Worm (Caenorhabditis elegans) whole organism, L4 larva: Measurements from ENCODE around the gene F39F10.5.

ENCODE experiments used
- F10B5.3 ChIP-seq: sonication (generic microtip); optimal IDR thresholded peaks from 2 replicates; lab custom pipeline; 2016; ENCODE audit warnings: mild to moderate bottlenecking, missing genetic modification characterization, missing compliant biosample characterization
- F44E2.7 ChIP-seq: fragments of 200-800 bp; sonication (Bioruptor generic); IDR thresholded peaks from 2 replicates; pipeline ENCODE4 v2.1.2; 2022; ENCODE audit warnings: missing genetic modification characterization, missing compliant biosample characterization
- F49E8.2 ChIP-seq: sonication (generic microtip); optimal IDR thresholded peaks from 2 replicates; lab custom pipeline; 2016; ENCODE audit warnings: missing compliant biosample characterization, mild to moderate bottlenecking, missing genetic modification characterization, borderline replicate concordance
- R02D3.7 ChIP-seq: fragments of 150-350 bp; sonication (generic microtip); optimal IDR thresholded peaks from 3 replicates; lab custom pipeline; 2014; ENCODE audit warnings: missing biosample characterization, missing genetic modification characterization
- Y48G9A.11 ChIP-seq: fragments of 200-800 bp; sonication (Bioruptor generic); IDR thresholded peaks from 2 replicates; pipeline ENCODE4 v1.3.6; 2022; ENCODE audit warnings: missing genetic modification reagents, missing genetic modification characterization, missing compliant biosample characterization
- ZK337.2 ChIP-seq: fragments of 200-800 bp; sonication (Bioruptor generic); IDR thresholded peaks from 2 replicates; pipeline ENCODE4 v1.3.6; 2022; ENCODE audit warnings: missing genetic modification reagents, missing genetic modification characterization, missing compliant biosample characterization
- aha-1 ChIP-seq: fragments of 150-350 bp; peaks from one replicate; lab custom pipeline; 2014; ENCODE audit warnings: missing biosample characterization, missing genetic modification characterization
- ama-1 ChIP-seq: fragments of 150-350 bp; optimal IDR thresholded peaks from 2 replicates; lab custom pipeline; 2014; ENCODE audit warnings: inconsistent platforms, mixed read lengths
- ceh-20 ChIP-seq: fragments of 200-800 bp; sonication (Bioruptor generic); IDR thresholded peaks from 2 replicates; pipeline ENCODE4 v1.3.6; 2022; ENCODE audit warnings: missing genetic modification reagents, missing genetic modification characterization, missing compliant biosample characterization
- ceh-62 ChIP-seq: sonication (generic microtip); optimal IDR thresholded peaks from 2 replicates; lab custom pipeline; 2017; ENCODE audit warnings: missing biosample characterization, missing genetic modification characterization
- ceh-82 ChIP-seq: sonication (generic microtip); optimal IDR thresholded peaks from 2 replicates; lab custom pipeline; 2017; ENCODE audit warnings: missing biosample characterization, missing genetic modification characterization
- ces-1 ChIP-seq: fragments of 150-350 bp; sonication (generic microtip); optimal IDR thresholded peaks from 4 replicates; lab custom pipeline; 2014; ENCODE audit warnings: missing biosample characterization, missing genetic modification reagents, missing genetic modification characterization
- daf-16 ChIP-seq, 3 experiments: sonication (generic microtip); optimal IDR thresholded peaks; 2 replicates each; lab custom pipeline; 2016 to 2017; ENCODE audit warnings: missing genetic modification characterization in 3 of 3, missing genetic modification reagents in 3 of 3, mild to moderate bottlenecking in 2 of 3, missing compliant biosample characterization in 2 of 3, missing biosample characterization in 1 of 3, moderate library complexity in 1 of 3
- daf-19 ChIP-seq: fragments of 200-800 bp; sonication (Bioruptor generic); conservative IDR thresholded peaks from 2 replicates; pipeline ENCODE4 v1.3.6; 2022; ENCODE audit warnings: missing genetic modification characterization, missing compliant biosample characterization
- dmd-9 ChIP-seq: fragments of 200-800 bp; sonication (Bioruptor generic); IDR thresholded peaks from 2 replicates; pipeline ENCODE4 v1.3.6; 2022; ENCODE audit warnings: missing genetic modification reagents, missing genetic modification characterization, missing compliant biosample characterization
- dve-1 ChIP-seq: sonication (generic microtip); optimal IDR thresholded peaks from 2 replicates; lab custom pipeline; 2017; ENCODE audit warnings: antibody characterized with exemption, mild to moderate bottlenecking, missing genetic modification characterization, missing compliant biosample characterization; ENCODE audit not compliant: insufficient read depth
- egl-43 ChIP-seq: fragments of 200-800 bp; sonication (Bioruptor generic); IDR thresholded peaks from 2 replicates; pipeline ENCODE4 v1.3.6; 2022; ENCODE audit warnings: missing genetic modification reagents, missing genetic modification characterization, missing compliant biosample characterization
- fkh-10 ChIP-seq: fragments of 150-350 bp; optimal IDR thresholded peaks from 2 replicates; lab custom pipeline; 2014; ENCODE audit warnings: missing biosample characterization, missing genetic modification reagents, missing genetic modification characterization
- gei-8 ChIP-seq: fragments of 200-800 bp; sonication (Bioruptor generic); optimal IDR thresholded peaks from 2 replicates; lab custom pipeline; 2018; ENCODE audit warnings: mild to moderate bottlenecking, missing genetic modification characterization, missing compliant biosample characterization
- hif-1 ChIP-seq, 2 experiments: sonication (generic microtip); optimal IDR thresholded peaks; 2 replicates each; lab custom pipeline; 2016 to 2017; ENCODE audit warnings: missing compliant biosample characterization in 2 of 2, missing genetic modification characterization in 2 of 2, missing genetic modification reagents in 2 of 2, missing genotype in 2 of 2, mild to moderate bottlenecking in 1 of 2
- hlh-30 ChIP-seq: sonication (generic microtip); optimal IDR thresholded peaks from 2 replicates; lab custom pipeline; 2017; ENCODE audit warnings: antibody characterized with exemption, mild to moderate bottlenecking, missing genetic modification characterization, missing compliant biosample characterization; ENCODE audit not compliant: insufficient read depth
- hmg-1.1 ChIP-seq: fragments of 200-800 bp; sonication (Bioruptor generic); IDR thresholded peaks from 2 replicates; pipeline ENCODE4 v1.3.6; 2022; ENCODE audit warnings: missing genetic modification reagents, missing genetic modification characterization, missing compliant biosample characterization
- lin-1 ChIP-seq: fragments of 200-800 bp; sonication (Bioruptor generic); IDR thresholded peaks from 2 replicates; pipeline ENCODE4 v1.3.6; 2022; ENCODE audit warnings: missing genetic modification reagents, missing genetic modification characterization, missing compliant biosample characterization
- lin-13 ChIP-seq: fragments of 150-350 bp; optimal IDR thresholded peaks from 2 replicates; lab custom pipeline; 2014; ENCODE audit warnings: missing biosample characterization, missing genetic modification reagents, missing genetic modification characterization
- lin-29 ChIP-seq: fragments of 200-800 bp; sonication (Bioruptor generic); IDR thresholded peaks from 2 replicates; pipeline ENCODE4 v1.3.6; 2022; ENCODE audit warnings: missing genetic modification reagents, missing genetic modification characterization, missing compliant biosample characterization
- lin-39 ChIP-seq: fragments of 150-350 bp; optimal IDR thresholded peaks from 2 replicates; lab custom pipeline; 2014; ENCODE audit warnings: missing biosample characterization, missing genetic modification reagents, missing genetic modification characterization
- mdt-29 ChIP-seq: fragments of 200-800 bp; sonication (Bioruptor generic); IDR thresholded peaks from 2 replicates; pipeline ENCODE4 v1.3.6; 2022; ENCODE audit warnings: missing genetic modification reagents, missing genetic modification characterization, missing compliant biosample characterization
- nhr-10 ChIP-seq: fragments of 150-350 bp; optimal IDR thresholded peaks from 2 replicates; lab custom pipeline; 2014; ENCODE audit warnings: missing biosample characterization, missing genetic modification characterization
- nhr-11 ChIP-seq: fragments of 150-350 bp; optimal IDR thresholded peaks from 2 replicates; lab custom pipeline; 2014; ENCODE audit warnings: missing biosample characterization, missing genetic modification characterization
- nhr-25 ChIP-seq: sonication (generic microtip); optimal IDR thresholded peaks from 2 replicates; lab custom pipeline; 2017; ENCODE audit warnings: missing genetic modification characterization, mild to moderate bottlenecking, missing compliant biosample characterization, antibody characterized with exemption, moderate library complexity, borderline replicate concordance; ENCODE audit not compliant: insufficient read depth
- nhr-48 ChIP-seq: sonication (generic microtip); optimal IDR thresholded peaks from 2 replicates; lab custom pipeline; 2016; ENCODE audit warnings: mild to moderate bottlenecking, missing genetic modification characterization, missing compliant biosample characterization
- nhr-6 ChIP-seq: fragments of 150-350 bp; optimal IDR thresholded peaks from 2 replicates; lab custom pipeline; 2014; ENCODE audit warnings: missing biosample characterization, missing genetic modification characterization
- nhr-76 ChIP-seq: fragments of 150-350 bp; optimal IDR thresholded peaks from 2 replicates; lab custom pipeline; 2014; ENCODE audit warnings: missing biosample characterization, missing genetic modification characterization
- nhr-77 ChIP-seq: fragments of 150-350 bp; optimal IDR thresholded peaks from 2 replicates; lab custom pipeline; 2014; ENCODE audit warnings: missing biosample characterization, missing genetic modification characterization
- pha-4 ChIP-seq, 2 experiments: fragments of 150-350 bp in 1 of 2; fragments of 200-800 bp in 1 of 2; sonication (Bioruptor generic) in 1 of 2; IDR thresholded peaks in 1 of 2; optimal IDR thresholded peaks in 1 of 2; 2 replicates each; pipeline versions ENCODE4 v1.3.6 to Lab custom; 2014 to 2022; ENCODE audit warnings: missing genetic modification characterization in 2 of 2, missing genetic modification reagents in 2 of 2, missing biosample characterization in 1 of 2, missing compliant biosample characterization in 1 of 2
- php-3 ChIP-seq: fragments of 200-800 bp; sonication (Bioruptor generic); IDR thresholded peaks from 2 replicates; pipeline ENCODE4 v1.3.6; 2022; ENCODE audit warnings: missing genetic modification reagents, missing genetic modification characterization, missing compliant biosample characterization
- pqm-1 ChIP-seq: sonication (generic microtip); optimal IDR thresholded peaks from 2 replicates; lab custom pipeline; 2017; ENCODE audit warnings: missing biosample characterization, missing genetic modification characterization
- rbr-2 ChIP-seq: sonication (generic microtip); optimal IDR thresholded peaks from 2 replicates; lab custom pipeline; 2016; ENCODE audit warnings: missing genotype, missing genetic modification characterization, missing compliant biosample characterization
- saeg-2 ChIP-seq: fragments of 200-800 bp; sonication (Bioruptor generic); IDR thresholded peaks from 2 replicates; pipeline ENCODE4 v1.3.6; 2022; ENCODE audit warnings: missing genetic modification reagents, missing genetic modification characterization, missing compliant biosample characterization
- sdz-12 ChIP-seq: fragments of 200-800 bp; sonication (Bioruptor generic); optimal IDR thresholded peaks from 2 replicates; lab custom pipeline; 2018; ENCODE audit warnings: mild to moderate bottlenecking, missing genetic modification characterization, missing compliant biosample characterization
- set-16 ChIP-seq: fragments of 200-800 bp; sonication (Bioruptor generic); IDR thresholded peaks from 2 replicates; pipeline ENCODE4 v1.3.6; 2022; ENCODE audit warnings: missing genetic modification reagents, missing genetic modification characterization, missing compliant biosample characterization
- tag-97 ChIP-seq: fragments of 200-800 bp; sonication (Bioruptor generic); IDR thresholded peaks from 2 replicates; pipeline ENCODE4 v1.3.6; 2022; ENCODE audit warnings: missing genetic modification characterization, missing compliant biosample characterization
- unc-130 ChIP-seq: sonication (generic microtip); optimal IDR thresholded peaks from 2 replicates; lab custom pipeline; 2016; ENCODE audit warnings: missing genetic modification reagents, missing genetic modification characterization, missing compliant biosample characterization
- unc-39 ChIP-seq: sonication (generic microtip); optimal IDR thresholded peaks from 2 replicates; lab custom pipeline; 2017; ENCODE audit warnings: missing biosample characterization, missing genetic modification characterization
- vab-7 ChIP-seq: fragments of 200-800 bp; sonication (Bioruptor generic); IDR thresholded peaks from 2 replicates; pipeline ENCODE4 v1.3.6; 2022; ENCODE audit warnings: missing genetic modification reagents, missing genetic modification characterization, missing compliant biosample characterization
- zip-11 ChIP-seq: fragments of 200-800 bp; sonication (Bioruptor generic); IDR thresholded peaks from 2 replicates; pipeline ENCODE4 v1.3.6; 2022; ENCODE audit warnings: missing genetic modification characterization, missing compliant biosample characterization
- zip-2 ChIP-seq: fragments of 150-350 bp; optimal IDR thresholded peaks from 2 replicates; lab custom pipeline; 2014; ENCODE audit warnings: missing biosample characterization, missing genetic modification characterization
- ztf-11 ChIP-seq: fragments of 150-350 bp; optimal IDR thresholded peaks from 2 replicates; lab custom pipeline; 2014; ENCODE audit warnings: missing biosample characterization, missing genetic modification characterization

Gene F39F10.5

ce11 chrX:16929560-16930332 is 16.2 kb upstream of the F39F10.5 start:
- TF ChIP-seq saeg-2: peak; percentile 92
- TF ChIP-seq unc-39: no peak
- no peak for TF ChIP-seq ztf-11
- peak; percentile 97 for TF ChIP-seq rbr-2 (tag; lab: Kevin White, UChicago)
- TF ChIP-seq dve-1: peak; percentile 99
- no peak for TF ChIP-seq tag-97 (GFP tag; lab: Robert Waterston, UW)
- TF ChIP-seq sdz-12 (GFP tag; lab: Kevin White, UChicago): peak; percentile 21
- peak; percentile 66; the same call in 1 of the 2 replicates for TF ChIP-seq lin-29
- peak; percentile 90 for TF ChIP-seq F10B5.3 (tag; lab: Kevin White, UChicago)
- peak; percentile 98 for TF ChIP-seq ceh-20 (GFP tag; lab: Robert Waterston, UW)
- no peak for TF ChIP-seq F49E8.2
- TF ChIP-seq Y48G9A.11 (GFP tag; lab: Robert Waterston, UW): no peak
- peak; percentile 100 for TF ChIP-seq ama-1 (lab: Kevin White, UChicago)
- peak; percentile 98 for TF ChIP-seq set-16
- peak; percentile 88 for TF ChIP-seq pha-4 (GFP tag; IDR thresholded peaks at IDR 0.05; lab: Robert Waterston, UW)
- TF ChIP-seq pha-4 (tag; optimal IDR thresholded peaks at IDR 0.05; lab: Kevin White, UChicago): peak; percentile 36
- peak; percentile 97 for TF ChIP-seq nhr-25 (tag; lab: Kevin White, UChicago)
- peak; percentile 90 for TF ChIP-seq php-3 (GFP tag; lab: Robert Waterston, UW)
- TF ChIP-seq lin-39 (tag; lab: Kevin White, UChicago): peak; percentile 29
- peak; percentile 85 for TF ChIP-seq vab-7 (GFP tag; lab: Robert Waterston, UW)
- TF ChIP-seq ceh-82 (tag; lab: Kevin White, UChicago): no peak
- TF ChIP-seq fkh-10 (GFP tag; lab: Kevin White, UChicago): peak; percentile 81
- TF ChIP-seq pqm-1: peak; percentile 6
- peak; percentile 96 for TF ChIP-seq hmg-1.1 (GFP tag; lab: Robert Waterston, UW)
- TF ChIP-seq aha-1: peak; percentile 98
- peak; percentile 90 for TF ChIP-seq egl-43
- TF ChIP-seq F44E2.7: no peak
- peak; percentile 95 for TF ChIP-seq lin-13
- peak; percentile 100 for TF ChIP-seq mdt-29 (GFP tag; lab: Robert Waterston, UW)
- TF ChIP-seq dmd-9: peak; percentile 76; the same call in 1 of the 2 replicates
- peak; percentile 85 for TF ChIP-seq nhr-10
- TF ChIP-seq nhr-6 (tag; lab: Kevin White, UChicago): peak; percentile 98
- peak; percentile 79 to 94 for TF ChIP-seq hif-1 (tag; optimal IDR thresholded peaks at IDR 0.05; lab: Kevin White, UChicago)
- peak; percentile 6 for TF ChIP-seq nhr-76 (tag; lab: Kevin White, UChicago)
- TF ChIP-seq hlh-30 (tag; lab: Kevin White, UChicago): peak; percentile 100
- TF ChIP-seq unc-130: no peak
- no peak; the same call in 1 of the 2 replicates for TF ChIP-seq lin-1
- peak; percentile 48 to 96 for TF ChIP-seq daf-16 (GFP tag; optimal IDR thresholded peaks at IDR 0.05; lab: Kevin White, UChicago)
- peak; percentile 86 for TF ChIP-seq daf-16 (tag; optimal IDR thresholded peaks at IDR 0.05; lab: Kevin White, UChicago)
- TF ChIP-seq nhr-48 (tag; lab: Kevin White, UChicago): peak; percentile 95
- peak; percentile 99 for TF ChIP-seq nhr-11
- peak; percentile 96 for TF ChIP-seq gei-8 (GFP tag; lab: Kevin White, UChicago)
- TF ChIP-seq ceh-62: no peak
- TF ChIP-seq daf-19 (GFP tag; lab: Robert Waterston, UW): no peak
- no peak for TF ChIP-seq R02D3.7 (tag; lab: Kevin White, UChicago)
- TF ChIP-seq ZK337.2: 0 out of 2 replicates have a peak, but pooled peaks have one; percentile 21
- TF ChIP-seq nhr-77 (tag; lab: Kevin White, UChicago): peak; percentile 77
- no peak for TF ChIP-seq zip-11 (GFP tag; lab: Robert Waterston, UW)
- TF ChIP-seq ces-1 (GFP tag; lab: Kevin White, UChicago): no peak
- peak; percentile 77 for TF ChIP-seq zip-2
